Fruit fly (Drosophila melanogaster): ENCODE measurements around the gene Jhbp5.

- no peak for TF ChIP-seq CG12605 (GFP tag; IDR thresholded peaks at IDR 0.05)
- TF ChIP-seq Snoo (tag; optimal IDR thresholded peaks at IDR 0.05) = peak; percentile 37
- no peak for TF ChIP-seq Pif1B (GFP tag; optimal IDR thresholded peaks at IDR 0.05)
- TF ChIP-seq CG10348 (GFP tag; IDR thresholded peaks at IDR 0.05) = no peak
- TF ChIP-seq CG8301 (tag; optimal IDR thresholded peaks at IDR 0.05) = no peak
- TF ChIP-seq CG15710 (tag; optimal IDR thresholded peaks at IDR 0.05) = peak; percentile 39
- TF ChIP-seq CG14655 (GFP tag; optimal IDR thresholded peaks at IDR 0.05) = no peak
Measured at dm6 chr3R:16049369-16049768, 3.4 kb upstream of the Jhbp5 start, which contains the start of the genes IKKbeta and CG5013.
